Fruit fly (Drosophila melanogaster): Measurements from ENCODE around the gene CheA84a.

Gene CheA84a

dm6 chr3R:8155735-8156670 lies 48.6 kb downstream of the CheA84a start (continued):
- peak; percentile 32 for TF ChIP-seq CG2202 (tag; optimal IDR thresholded peaks at IDR 0.05)
- TF ChIP-seq Scr (GFP tag; IDR thresholded peaks at IDR 0.05; ENCODE audit: partially characterized antibody): no peak
- no peak for TF ChIP-seq sr (GFP tag; IDR thresholded peaks at IDR 0.05)
- no peak for TF ChIP-seq CG12219 (GFP tag; optimal IDR thresholded peaks at IDR 0.05)
- TF ChIP-seq Chrac-16 (GFP tag; optimal IDR thresholded peaks at IDR 0.05): no peak
- peak; percentile 29 for TF ChIP-seq Lhr (GFP tag; optimal IDR thresholded peaks at IDR 0.05)
- TF ChIP-seq CG34422 (GFP tag; IDR thresholded peaks at IDR 0.05): no peak
- TF ChIP-seq CG1529 (GFP tag; optimal IDR thresholded peaks at IDR 0.05): peak; percentile 1
- TF ChIP-seq CG10565 (GFP tag; optimal IDR thresholded peaks at IDR 0.05): no peak
- no peak for TF ChIP-seq CG6791 (GFP tag; IDR thresholded peaks at IDR 0.05; ENCODE audit: partially characterized antibody)
- peak; percentile 7 for TF ChIP-seq CG18599 (GFP tag; optimal IDR thresholded peaks at IDR 0.05)
- TF ChIP-seq TFAM (GFP tag; optimal IDR thresholded peaks at IDR 0.05): no peak
- TF ChIP-seq CG10209 (GFP tag; optimal IDR thresholded peaks at IDR 0.05): peak; percentile 33
- no peak for TF ChIP-seq CG18262 (tag; optimal IDR thresholded peaks at IDR 0.05)
- TF ChIP-seq crol (GFP tag; IDR thresholded peaks at IDR 0.05): peak; percentile 48; the same call in 1 of the 2 replicates
- TF ChIP-seq CG14014 (GFP tag; IDR thresholded peaks at IDR 0.05): 0 out of 2 replicates have a peak, but pooled peaks have one; percentile 16
- no peak for TF ChIP-seq nmo (GFP tag; optimal IDR thresholded peaks at IDR 0.05)
- TF ChIP-seq CG1647 (GFP tag; optimal IDR thresholded peaks at IDR 0.05): no peak
- no peak for TF ChIP-seq eve (GFP tag; optimal IDR thresholded peaks at IDR 0.05)
- no peak for TF ChIP-seq Atf3 (GFP tag; optimal IDR thresholded peaks at IDR 0.05)
- no peak for TF ChIP-seq sc (optimal IDR thresholded peaks at IDR 0.05)
- TF ChIP-seq sc (GFP tag; optimal IDR thresholded peaks at IDR 0.05): peak; percentile 54
- no peak for TF ChIP-seq H15 (GFP tag; IDR thresholded peaks at IDR 0.05)
- peak; percentile 9 for TF ChIP-seq CG4328 (GFP tag; optimal IDR thresholded peaks at IDR 0.05)
- peak; percentile 4 for TF ChIP-seq Nf-YC (tag; optimal IDR thresholded peaks at IDR 0.05)
- no peak for TF ChIP-seq Drgx (GFP tag; IDR thresholded peaks at IDR 0.05)
- TF ChIP-seq Meics (GFP tag; optimal IDR thresholded peaks at IDR 0.05): no peak
- 0 out of 2 replicates have a peak, but pooled peaks have one; percentile 25 for TF ChIP-seq ara (GFP tag; IDR thresholded peaks at IDR 0.05)
- TF ChIP-seq BEAF-32 (GFP tag; optimal IDR thresholded peaks at IDR 0.05): no peak
- peak; percentile 28 for TF ChIP-seq wek (GFP tag; optimal IDR thresholded peaks at IDR 0.05)
- TF ChIP-seq Max (GFP tag; optimal IDR thresholded peaks at IDR 0.05): no peak
- no peak for TF ChIP-seq CG8388 (GFP tag; optimal IDR thresholded peaks at IDR 0.05)
- TF ChIP-seq org-1 (GFP tag; optimal IDR thresholded peaks at IDR 0.05): peak; percentile 36
- TF ChIP-seq fd64A (GFP tag; optimal IDR thresholded peaks at IDR 0.05): peak; percentile 39
- peak; percentile 94 for TF ChIP-seq CG13894 (tag; optimal IDR thresholded peaks at IDR 0.05)
- TF ChIP-seq zf30C (GFP tag; optimal IDR thresholded peaks at IDR 0.05): no peak
- peak; percentile 29 for TF ChIP-seq gsb-n (tag; optimal IDR thresholded peaks at IDR 0.05)
- TF ChIP-seq E2f2 (GFP tag; IDR thresholded peaks at IDR 0.05): no peak
- TF ChIP-seq CG7271 (tag; optimal IDR thresholded peaks at IDR 0.05): no peak
- TF ChIP-seq Jarid2 (GFP tag; optimal IDR thresholded peaks at IDR 0.05): no peak
- TF ChIP-seq CTCF (GFP tag; optimal IDR thresholded peaks at IDR 0.05): no peak
- TF ChIP-seq CG4360 (GFP tag; IDR thresholded peaks at IDR 0.05): no peak
- TF ChIP-seq CG9932 (GFP tag; IDR thresholded peaks at IDR 0.05): no peak
- peak; percentile 10 for TF ChIP-seq unpg (GFP tag; optimal IDR thresholded peaks at IDR 0.05)
- TF ChIP-seq MESR4 (GFP tag; optimal IDR thresholded peaks at IDR 0.05): no peak
- peak in 1 of 2 experiments; percentile 41 for TF ChIP-seq Hr78 (GFP tag; optimal IDR thresholded peaks at IDR 0.05)
- 0 out of 3 replicates have a peak, but pooled peaks have one; percentile 58 for TF ChIP-seq ci (GFP tag; IDR thresholded peaks at IDR 0.05)
- peak in 1 of 2 experiments; percentile 50 for TF ChIP-seq bsh (GFP tag; optimal IDR thresholded peaks at IDR 0.05)
